Worm (Caenorhabditis elegans): Measurements from ENCODE around the gene Y55F3C.9.
"Not testable (repeated sequence)": the region's sequence is repeated elsewhere in the genome, so short reads cannot be mapped to it uniquely, and the experiment has no call there.

- not testable (repeated sequence) for TF ChIP-seq unc-3 (GFP tag; conservative IDR thresholded peaks at IDR 0.05); unc-3 (tag; optimal IDR thresholded peaks at IDR 0.05); hlh-6 (tag; optimal IDR thresholded peaks at IDR 0.05); unc-55 (GFP tag; optimal IDR thresholded peaks at IDR 0.05); pha-4 (tag; optimal IDR thresholded peaks at IDR 0.05); dmd-4 (tag; optimal IDR thresholded peaks at IDR 0.05; ENCODE audit: borderline replicate concordance); elt-2 (tag; optimal IDR thresholded peaks at IDR 0.05); sox-2 (GFP tag; IDR thresholded peaks at IDR 0.05); dve-1 (tag; optimal IDR thresholded peaks at IDR 0.05); nhr-11 (tag; optimal IDR thresholded peaks at IDR 0.05); npax-4 (tag; optimal IDR thresholded peaks at IDR 0.05)
These were observed 43.1 kb upstream of the Y55F3C.9 start, which contains the start of gene F56B3.9 for ce11 chrIV:771061-771460.
